Fruit fly (Drosophila melanogaster) whole organism, embryonic: ENCODE results near the gene CG3198.

Source experiments
- ATbp ChIP-seq: fragments of 200-800 bp; sonication (Bioruptor generic); optimal IDR thresholded peaks from 2 replicates; lab custom pipeline; 2017; ENCODE audit warnings: missing biosample characterization, mild to moderate bottlenecking, missing genetic modification characterization, missing genetic modification reagents
- Bdp1 ChIP-seq: fragments of 200-800 bp; sonication (Bioruptor generic); optimal IDR thresholded peaks from 3 replicates; lab custom pipeline; 2016; ENCODE audit warnings: missing biosample characterization, missing genetic modification characterization
- Bteb2 ChIP-seq: fragments of 200-800 bp; sonication (Bioruptor generic); optimal IDR thresholded peaks from 2 replicates; lab custom pipeline; 2016; ENCODE audit warnings: missing biosample characterization, missing genetic modification characterization
- CG10274 ChIP-seq: fragments of 200-800 bp; sonication (Bioruptor generic); optimal IDR thresholded peaks from 3 replicates; lab custom pipeline; 2017; ENCODE audit warnings: missing biosample characterization, mild to moderate bottlenecking, missing genetic modification characterization
- CG10462 ChIP-seq: fragments of 200-800 bp; sonication (Bioruptor generic); optimal IDR thresholded peaks from 2 replicates; lab custom pipeline; 2016; ENCODE audit warnings: missing biosample characterization, missing genetic modification characterization
- CG10543 ChIP-seq: fragments of 200-800 bp; sonication (Bioruptor generic); optimal IDR thresholded peaks from 3 replicates; lab custom pipeline; 2017; ENCODE audit warnings: missing biosample characterization, mild to moderate bottlenecking, missing genetic modification characterization, moderate library complexity
- CG12391 ChIP-seq: fragments of 200-800 bp; sonication (Bioruptor generic); optimal IDR thresholded peaks from 3 replicates; lab custom pipeline; 2018; ENCODE audit warnings: missing biosample characterization, mild to moderate bottlenecking, missing genetic modification characterization, moderate library complexity
- CG12659 ChIP-seq: fragments of 200-800 bp; sonication (Bioruptor generic); optimal IDR thresholded peaks from 3 replicates; lab custom pipeline; 2017; ENCODE audit warnings: mild to moderate bottlenecking, missing biosample characterization, missing genetic modification reagents, missing genetic modification characterization
- CG12769 ChIP-seq: fragments of 200-800 bp; sonication (Bioruptor generic); optimal IDR thresholded peaks from 2 replicates; lab custom pipeline; 2019; ENCODE audit warnings: missing biosample characterization, mild to moderate bottlenecking, missing genetic modification characterization, moderate library complexity
- CG12942 ChIP-seq: fragments of 200-800 bp; sonication (Bioruptor generic); optimal IDR thresholded peaks from 3 replicates; lab custom pipeline; 2016; ENCODE audit warnings: missing biosample characterization, missing genetic modification characterization
- CG13775 ChIP-seq: fragments of 200-800 bp; sonication (Bioruptor generic); optimal IDR thresholded peaks from 3 replicates; lab custom pipeline; 2017; ENCODE audit warnings: missing biosample characterization, mild to moderate bottlenecking, missing genetic modification characterization
- CG14860 ChIP-seq: fragments of 200-800 bp; sonication (Bioruptor generic); IDR thresholded peaks from 3 replicates; pipeline ENCODE4 v1.3.6; 2022; ENCODE audit warnings: missing biosample characterization, missing genetic modification characterization; ENCODE audit not compliant: partially characterized antibody
- CG15601 ChIP-seq: fragments of 200-800 bp; sonication (Bioruptor generic); optimal IDR thresholded peaks from 3 replicates; lab custom pipeline; 2019; ENCODE audit warnings: missing biosample characterization, mild to moderate bottlenecking, missing genetic modification characterization, moderate library complexity
- CG16815 ChIP-seq: fragments of 200-800 bp; sonication (Bioruptor generic); optimal IDR thresholded peaks from 3 replicates; lab custom pipeline; 2017; ENCODE audit warnings: missing biosample characterization, mild to moderate bottlenecking, missing genetic modification characterization
- CG17328 ChIP-seq: fragments of 200-800 bp; sonication (Bioruptor generic); IDR thresholded peaks from 2 replicates; pipeline ENCODE4 v1.3.6; 2022; ENCODE audit warnings: missing biosample characterization, missing genetic modification characterization
- CG2889 ChIP-seq: fragments of 200-800 bp; sonication (Bioruptor generic); IDR thresholded peaks from 3 replicates; pipeline ENCODE4 v1.3.6; 2022; ENCODE audit warnings: missing biosample characterization, missing genetic modification characterization
- CG30431 ChIP-seq: fragments of 200-800 bp; sonication (Bioruptor generic); optimal IDR thresholded peaks from 2 replicates; lab custom pipeline; 2017; ENCODE audit warnings: missing biosample characterization, missing genetic modification characterization
- CG4328 ChIP-seq: fragments of 200-800 bp; sonication (Bioruptor generic); optimal IDR thresholded peaks from 3 replicates; lab custom pipeline; 2017; ENCODE audit warnings: missing biosample characterization, missing genetic modification reagents, missing genetic modification characterization
- CG4424 ChIP-seq: fragments of 200-800 bp; sonication (Bioruptor generic); optimal IDR thresholded peaks from 3 replicates; lab custom pipeline; 2016; ENCODE audit warnings: missing biosample characterization, missing genetic modification characterization
- CG4730 ChIP-seq: fragments of 200-800 bp; sonication (Bioruptor generic); IDR thresholded peaks from 2 replicates; pipeline ENCODE4 v1.3.6; 2022; ENCODE audit warnings: missing biosample characterization, missing genetic modification characterization
- CG6813 ChIP-seq: fragments of 200-800 bp; sonication (Bioruptor generic); optimal IDR thresholded peaks from 2 replicates; lab custom pipeline; 2017; ENCODE audit warnings: missing biosample characterization, missing genetic modification characterization, mild to moderate bottlenecking, moderate library complexity, missing genetic modification reagents
- CG7271 ChIP-seq: fragments of 200-800 bp; sonication (Bioruptor generic); optimal IDR thresholded peaks from 2 replicates; lab custom pipeline; 2018; ENCODE audit warnings: missing biosample characterization, mild to moderate bottlenecking, missing genetic modification characterization, moderate library complexity
- CG8281 ChIP-seq: fragments of 200-800 bp; sonication (Bioruptor generic); optimal IDR thresholded peaks from 2 replicates; lab custom pipeline; 2018; ENCODE audit warnings: missing biosample characterization, mild to moderate bottlenecking, missing genetic modification characterization, moderate library complexity
- CG8388 ChIP-seq: fragments of 200-800 bp; sonication (Bioruptor generic); optimal IDR thresholded peaks from 2 replicates; lab custom pipeline; 2019; ENCODE audit warnings: missing biosample characterization, mild to moderate bottlenecking, missing genetic modification characterization, moderate library complexity
- CG9215 ChIP-seq: fragments of 200-800 bp; sonication (Bioruptor generic); IDR thresholded peaks from 2 replicates; pipeline ENCODE4 v1.3.6; 2022; ENCODE audit warnings: missing biosample characterization, missing genetic modification characterization
- CG9817 ChIP-seq: fragments of 200-800 bp; sonication (Bioruptor generic); optimal IDR thresholded peaks from 2 replicates; lab custom pipeline; 2018; ENCODE audit warnings: missing biosample characterization, mild to moderate bottlenecking, missing genetic modification characterization, moderate library complexity
- Deaf1 ChIP-seq: fragments of 200-800 bp; optimal IDR thresholded peaks from 3 replicates; lab custom pipeline; 2019; ENCODE audit warnings: missing biosample characterization, mild to moderate bottlenecking, missing genetic modification characterization, moderate library complexity
- Ets97D ChIP-seq: fragments of 200-800 bp; sonication (Bioruptor generic); optimal IDR thresholded peaks from 3 replicates; lab custom pipeline; 2016; ENCODE audit warnings: missing biosample characterization, missing genetic modification characterization
- H15 ChIP-seq: fragments of 200-800 bp; sonication (Bioruptor generic); IDR thresholded peaks from 3 replicates; pipeline ENCODE4 v1.3.6; 2022; ENCODE audit warnings: missing biosample characterization, missing genetic modification characterization
- H2.0 ChIP-seq: fragments of 200-800 bp; sonication (Bioruptor generic); IDR thresholded peaks from 2 replicates; pipeline ENCODE4 v1.3.6; 2022; ENCODE audit warnings: missing biosample characterization, missing genetic modification characterization
- Lhr ChIP-seq: fragments of 200-800 bp; sonication (Bioruptor generic); optimal IDR thresholded peaks from 3 replicates; lab custom pipeline; 2017; ENCODE audit warnings: mild to moderate bottlenecking, missing biosample characterization, missing genetic modification reagents, missing genetic modification characterization
- Lpt ChIP-seq: fragments of >200 bp; optimal IDR thresholded peaks from 2 replicates; lab custom pipeline; 2018; ENCODE audit warnings: missing biosample characterization, missing genetic modification characterization
- Mrtf ChIP-seq: fragments of 200-800 bp; sonication (Bioruptor generic); IDR thresholded peaks from 3 replicates; pipeline ENCODE4 v1.3.6; 2022; ENCODE audit warnings: missing biosample characterization, missing genetic modification characterization
- Oli ChIP-seq: fragments of 200-800 bp; sonication (Bioruptor generic); optimal IDR thresholded peaks from 2 replicates; lab custom pipeline; 2018; ENCODE audit warnings: missing biosample characterization, mild to moderate bottlenecking, missing genetic modification characterization, moderate library complexity
- Poxn ChIP-seq: fragments of 200-800 bp; sonication (Bioruptor generic); IDR thresholded peaks from 2 replicates; pipeline ENCODE4 v1.3.6; 2022; ENCODE audit warnings: missing biosample characterization, missing genetic modification characterization
- TFAM ChIP-seq: fragments of 200-800 bp; sonication (Bioruptor generic); optimal IDR thresholded peaks from 2 replicates; lab custom pipeline; 2017; ENCODE audit warnings: missing biosample characterization, missing genetic modification characterization, inconsistent platforms
- Xbp1 ChIP-seq: fragments of 200-800 bp; sonication (Bioruptor generic); optimal IDR thresholded peaks from 3 replicates; lab custom pipeline; 2016; ENCODE audit warnings: missing biosample characterization, mild to moderate bottlenecking, missing genetic modification characterization
- YL-1 ChIP-seq: fragments of 200-800 bp; sonication (Bioruptor generic); optimal IDR thresholded peaks from 3 replicates; lab custom pipeline; 2017; ENCODE audit warnings: missing biosample characterization, mild to moderate bottlenecking, missing genetic modification characterization
- ac ChIP-seq: fragments of 200-800 bp; sonication (Bioruptor generic); optimal IDR thresholded peaks from 3 replicates; lab custom pipeline; 2017; ENCODE audit warnings: missing biosample characterization, mild to moderate bottlenecking, missing genetic modification characterization
- bbx ChIP-seq: fragments of 200-800 bp; sonication (Bioruptor generic); IDR thresholded peaks from 2 replicates; pipeline ENCODE4 v1.3.6; 2022; ENCODE audit warnings: missing biosample characterization, missing genetic modification characterization; ENCODE audit not compliant: partially characterized antibody
- cad ChIP-seq: fragments of >200 bp; optimal IDR thresholded peaks from 2 replicates; lab custom pipeline; 2017; ENCODE audit warnings: missing biosample characterization, missing genetic modification characterization
- ci ChIP-seq: fragments of 200-800 bp; sonication (Bioruptor generic); IDR thresholded peaks from 3 replicates; pipeline ENCODE4 v1.3.6; 2022; ENCODE audit warnings: missing biosample characterization, missing genetic modification characterization
- gem ChIP-seq: fragments of 200-800 bp; sonication (Bioruptor generic); optimal IDR thresholded peaks from 2 replicates; lab custom pipeline; 2019; ENCODE audit warnings: missing biosample characterization, mild to moderate bottlenecking, missing genetic modification characterization, moderate library complexity
- gro ChIP-seq: fragments of 200-800 bp; sonication (Bioruptor generic); optimal IDR thresholded peaks from 2 replicates; lab custom pipeline; 2016; ENCODE audit warnings: missing biosample characterization, missing genetic modification characterization
- gt ChIP-seq: fragments of 200-800 bp; sonication (Bioruptor generic); IDR thresholded peaks from 2 replicates; pipeline ENCODE4 v1.3.6; 2022; ENCODE audit warnings: missing biosample characterization, missing genetic modification characterization
- hth ChIP-seq: fragments of >200 bp; optimal IDR thresholded peaks from 2 replicates; lab custom pipeline; 2017; ENCODE audit warnings: inconsistent platforms
- pzg ChIP-seq: fragments of 200-800 bp; sonication (Bioruptor generic); optimal IDR thresholded peaks from 3 replicates; lab custom pipeline; 2018; ENCODE audit warnings: missing biosample characterization, mild to moderate bottlenecking, missing genetic modification characterization, moderate library complexity
- ssp ChIP-seq: fragments of 200-800 bp; sonication (Bioruptor generic); IDR thresholded peaks from 2 replicates; pipeline ENCODE4 v1.3.6; 2022; ENCODE audit warnings: missing biosample characterization, missing genetic modification characterization
- vnd ChIP-seq: fragments of 200-800 bp; sonication (Bioruptor generic); IDR thresholded peaks from 3 replicates; pipeline ENCODE4 v1.3.6; 2022; ENCODE audit warnings: missing biosample characterization, missing genetic modification characterization; ENCODE audit not compliant: partially characterized antibody
- vvl ChIP-seq: fragments of 200-800 bp; sonication (Bioruptor generic); IDR thresholded peaks from 2 replicates; pipeline ENCODE4 v1.3.6; 2022; ENCODE audit warnings: missing biosample characterization, missing genetic modification characterization
- zfh2 ChIP-seq: fragments of 200-800 bp; sonication (Bioruptor generic); optimal IDR thresholded peaks from 2 replicates; lab custom pipeline; 2016; ENCODE audit warnings: missing biosample characterization, missing genetic modification characterization

Gene CG3198

dm6 chrX:6621566-6622006 is 52.2 kb downstream of the CG3198 start (continued):
- TF ChIP-seq CG4328 (no peak), CG14860 (GFP tag; lab: Robert Waterston, UW) (no peak), CG7271 (tag; lab: Kevin White, UChicago) (no peak), CG17328 (GFP tag; lab: Robert Waterston, UW) (peak; percentile 48; the same call in 1 of the 2 replicates), ci (GFP tag; lab: Robert Waterston, UW) (peak; percentile 53; the same call in 1 of the 3 replicates), gro (GFP tag; lab: Kevin White, UChicago) (peak; percentile 33), hth (no peak), Poxn (GFP tag; lab: Robert Waterston, UW) (no peak), gem (peak; percentile 67), CG16815 (GFP tag; lab: Kevin White, UChicago) (no peak), CG15601 (tag; lab: Kevin White, UChicago) (peak; percentile 10), Mrtf (GFP tag; lab: Robert Waterston, UW) (no peak), H2.0 (GFP tag; lab: Robert Waterston, UW) (0 out of 2 replicates have a peak, but pooled peaks have one; percentile 28), Xbp1 (GFP tag; lab: Kevin White, UChicago) (peak; percentile 22), vvl (GFP tag; lab: Robert Waterston, UW) (peak; percentile 51), TFAM (no peak), pzg (no peak), Lpt (GFP tag; lab: Kevin White, UChicago) (no peak), CG10543 (GFP tag; lab: Kevin White, UChicago) (no peak), CG10462 (GFP tag; lab: Kevin White, UChicago) (no peak), CG2889 (GFP tag; lab: Robert Waterston, UW) (no peak), Deaf1 (peak; percentile 20), CG12942 (no peak), CG4730 (peak; percentile 30; the same call in 1 of the 2 replicates), Lhr (GFP tag; lab: Kevin White, UChicago) (no peak), Oli (tag; lab: Kevin White, UChicago) (peak; percentile 33), H15 (GFP tag; lab: Robert Waterston, UW) (0 out of 3 replicates have a peak, but pooled peaks have one; percentile 12), bbx (GFP tag; lab: Robert Waterston, UW) (no peak), CG12769 (tag; lab: Kevin White, UChicago) (peak; percentile 47), gt (GFP tag; lab: Robert Waterston, UW) (no peak), ATbp (GFP tag; lab: Kevin White, UChicago) (peak; percentile 31), CG13775 (GFP tag; lab: Kevin White, UChicago) (peak; percentile 28), CG8388 (GFP tag; lab: Kevin White, UChicago) (peak; percentile 21), CG12391 (tag; lab: Kevin White, UChicago) (peak; percentile 43), CG9817 (peak; percentile 12), zfh2 (GFP tag; lab: Kevin White, UChicago) (no peak), YL-1 (no peak), CG12659 (GFP tag; lab: Kevin White, UChicago) (peak; percentile 31), CG30431 (GFP tag; lab: Kevin White, UChicago) (no peak), ac (GFP tag; lab: Kevin White, UChicago) (no peak), ssp (no peak), CG4424 (GFP tag; lab: Kevin White, UChicago) (peak; percentile 31), CG8281 (no peak), vnd (no peak), Bteb2 (no peak), CG10274 (GFP tag; lab: Kevin White, UChicago) (no peak), cad (no peak), CG6813 (GFP tag; lab: Kevin White, UChicago) (peak; percentile 25), Ets97D (GFP tag; lab: Kevin White, UChicago) (no peak), CG9215 (GFP tag; lab: Robert Waterston, UW) (peak; percentile 52; the same call in 1 of the 2 replicates), Bdp1 (GFP tag; lab: Kevin White, UChicago) (no peak)
